Fruit fly (Drosophila melanogaster) whole organism, embryonic: Measurements from ENCODE around the gene CG13631.
A peak's percentile ranks its signal among the peaks of the same experiment; 100 is the strongest.

Source experiments
- Ada2b ChIP-seq: fragments of 200-800 bp; sonication (Bioruptor generic); IDR thresholded peaks from 2 replicates; pipeline ENCODE4 v1.3.6; 2022; ENCODE audit warnings: missing biosample characterization, missing genetic modification characterization
- Bteb2 ChIP-seq: fragments of 200-800 bp; sonication (Bioruptor generic); optimal IDR thresholded peaks from 2 replicates; lab custom pipeline; 2016; ENCODE audit warnings: missing biosample characterization, missing genetic modification characterization
- CG10267 ChIP-seq: fragments of 200-800 bp; sonication (Bioruptor generic); optimal IDR thresholded peaks from 2 replicates; lab custom pipeline; 2018; ENCODE audit warnings: missing biosample characterization, mild to moderate bottlenecking, missing genetic modification characterization, moderate library complexity
- CG10565 ChIP-seq: fragments of 200-800 bp; sonication (Bioruptor generic); optimal IDR thresholded peaks from 3 replicates; lab custom pipeline; 2016; ENCODE audit warnings: missing biosample characterization, mild to moderate bottlenecking, missing genetic modification characterization
- CG11093 ChIP-seq: fragments of 200-800 bp; sonication (Bioruptor generic); IDR thresholded peaks from 3 replicates; pipeline ENCODE4 v1.3.6; 2022; ENCODE audit warnings: missing biosample characterization, missing genetic modification characterization
- CG11695 ChIP-seq: fragments of 200-800 bp; sonication (Bioruptor generic); IDR thresholded peaks from 3 replicates; pipeline ENCODE4 v1.3.6; 2022; ENCODE audit warnings: missing biosample characterization, missing genetic modification characterization
- CG11696 ChIP-seq: fragments of 200-800 bp; sonication (Bioruptor generic); IDR thresholded peaks from 2 replicates; pipeline ENCODE4 v1.3.6; 2022; ENCODE audit warnings: missing biosample characterization, missing genetic modification characterization
- CG1647 ChIP-seq: fragments of 200-800 bp; sonication (Bioruptor generic); optimal IDR thresholded peaks from 3 replicates; lab custom pipeline; 2016; ENCODE audit warnings: missing biosample characterization, missing genetic modification characterization
- CG17186 ChIP-seq: fragments of 200-800 bp; sonication (Bioruptor generic); optimal IDR thresholded peaks from 3 replicates; lab custom pipeline; 2017; ENCODE audit warnings: missing biosample characterization, missing genetic modification reagents, missing genetic modification characterization
- CG34376 ChIP-seq: fragments of 200-800 bp; sonication (Bioruptor generic); optimal IDR thresholded peaks from 2 replicates; lab custom pipeline; 2018; ENCODE audit warnings: missing biosample characterization, mild to moderate bottlenecking, missing genetic modification characterization
- CG34422 ChIP-seq: fragments of 200-800 bp; sonication (Bioruptor generic); IDR thresholded peaks from 3 replicates; pipeline ENCODE4 v1.3.6; 2022; ENCODE audit warnings: missing biosample characterization, missing genetic modification characterization
- CG4360 ChIP-seq: fragments of 200-800 bp; sonication (Bioruptor generic); IDR thresholded peaks from 2 replicates; pipeline ENCODE4 v1.3.6; 2022; ENCODE audit warnings: missing biosample characterization, missing genetic modification characterization
- CG6854 ChIP-seq: fragments of 200-800 bp; sonication (Bioruptor generic); optimal IDR thresholded peaks from 3 replicates; lab custom pipeline; 2017; ENCODE audit warnings: missing biosample characterization, mild to moderate bottlenecking, missing genetic modification characterization
- CG7372 ChIP-seq: fragments of 200-800 bp; sonication (Bioruptor generic); IDR thresholded peaks from 2 replicates; pipeline ENCODE4 v1.3.6; 2022; ENCODE audit warnings: missing biosample characterization, missing genetic modification characterization
- CG7839 ChIP-seq: fragments of 200-800 bp; sonication (Bioruptor generic); optimal IDR thresholded peaks from 3 replicates; lab custom pipeline; 2018; ENCODE audit warnings: missing biosample characterization, mild to moderate bottlenecking, missing genetic modification characterization, moderate library complexity
- CG8944 ChIP-seq: fragments of 200-800 bp; sonication (Bioruptor generic); optimal IDR thresholded peaks from 3 replicates; lab custom pipeline; 2016; ENCODE audit warnings: missing biosample characterization, missing genetic modification characterization
- CG9437 ChIP-seq: fragments of 200-800 bp; sonication (Bioruptor generic); optimal IDR thresholded peaks from 2 replicates; lab custom pipeline; 2018; ENCODE audit warnings: missing biosample characterization, mild to moderate bottlenecking, missing genetic modification characterization
- CHES-1-like ChIP-seq: fragments of 200-800 bp; sonication (Bioruptor generic); optimal IDR thresholded peaks from 2 replicates; lab custom pipeline; 2016; ENCODE audit warnings: missing biosample characterization, missing genetic modification characterization
- CkIIα-i1 ChIP-seq: fragments of 200-800 bp; sonication (Bioruptor generic); IDR thresholded peaks from 2 replicates; pipeline ENCODE4 v1.3.6; 2022; ENCODE audit warnings: missing biosample characterization, missing genetic modification characterization
- Dbx ChIP-seq: fragments of 200-800 bp; sonication (Bioruptor generic); IDR thresholded peaks from 3 replicates; pipeline ENCODE4 v1.3.6; 2022; ENCODE audit warnings: missing biosample characterization, missing genetic modification characterization
- Dek ChIP-seq: fragments of 200-800 bp; sonication (Bioruptor generic); optimal IDR thresholded peaks from 3 replicates; lab custom pipeline; 2019; ENCODE audit warnings: missing biosample characterization, mild to moderate bottlenecking, missing genetic modification characterization, moderate library complexity
- H15 ChIP-seq: fragments of 200-800 bp; sonication (Bioruptor generic); IDR thresholded peaks from 3 replicates; pipeline ENCODE4 v1.3.6; 2022; ENCODE audit warnings: missing biosample characterization, missing genetic modification characterization
- HLH4C ChIP-seq: fragments of 200-800 bp; sonication (Bioruptor generic); IDR thresholded peaks from 3 replicates; pipeline ENCODE4 v1.3.6; 2022; ENCODE audit warnings: missing biosample characterization, missing genetic modification characterization; ENCODE audit not compliant: partially characterized antibody
- Hr51 ChIP-seq, 2 experiments: fragments of 200-800 bp; sonication (Bioruptor generic); optimal IDR thresholded peaks; 2 replicates in 1 of 2; 3 replicates in 1 of 2; lab custom pipeline; 2016 to 2018; ENCODE audit warnings: missing biosample characterization in 2 of 2, missing genetic modification characterization in 2 of 2, mild to moderate bottlenecking in 1 of 2, moderate library complexity in 1 of 2
- Hsf ChIP-seq: fragments of 200-800 bp; sonication (Bioruptor generic); optimal IDR thresholded peaks from 3 replicates; lab custom pipeline; 2016; ENCODE audit warnings: missing biosample characterization, missing genetic modification characterization
- Oli ChIP-seq: fragments of 200-800 bp; sonication (Bioruptor generic); optimal IDR thresholded peaks from 2 replicates; lab custom pipeline; 2018; ENCODE audit warnings: missing biosample characterization, mild to moderate bottlenecking, missing genetic modification characterization, moderate library complexity
- Sin3A ChIP-seq: fragments of >200 bp; optimal IDR thresholded peaks from 2 replicates; lab custom pipeline; 2018
- chinmo ChIP-seq: fragments of 200-800 bp; sonication (Bioruptor generic); IDR thresholded peaks from 4 replicates; pipeline ENCODE4 v1.3.6; 2022; ENCODE audit warnings: missing biosample characterization, missing genetic modification characterization; ENCODE audit not compliant: partially characterized antibody
- chm ChIP-seq: fragments of 200-800 bp; sonication (Bioruptor generic); IDR thresholded peaks from 2 replicates; pipeline ENCODE4 v1.3.6; 2022; ENCODE audit warnings: missing biosample characterization, missing genetic modification characterization
- crol ChIP-seq: fragments of 200-800 bp; sonication (Bioruptor generic); IDR thresholded peaks from 2 replicates; pipeline ENCODE4 v1.3.6; 2022; ENCODE audit warnings: missing biosample characterization, missing genetic modification characterization
- dan ChIP-seq: fragments of 200-800 bp; sonication (Bioruptor generic); IDR thresholded peaks from 2 replicates; pipeline ENCODE4 v1.3.6; 2022; ENCODE audit warnings: missing biosample characterization, missing genetic modification characterization
- dysf ChIP-seq: fragments of 200-800 bp; sonication (Bioruptor generic); IDR thresholded peaks from 3 replicates; pipeline ENCODE4 v1.3.6; 2022; ENCODE audit warnings: missing biosample characterization, missing genetic modification characterization
- exex ChIP-seq: fragments of 200-800 bp; sonication (Bioruptor generic); optimal IDR thresholded peaks from 4 replicates; lab custom pipeline; 2018; ENCODE audit warnings: missing biosample characterization, mild to moderate bottlenecking, missing genetic modification characterization, moderate library complexity
- ftz-f1 ChIP-seq: fragments of 200-800 bp; sonication (Bioruptor generic); optimal IDR thresholded peaks from 2 replicates; lab custom pipeline; 2016; ENCODE audit warnings: missing biosample characterization, missing genetic modification characterization
- gce ChIP-seq: fragments of 200-800 bp; sonication (Bioruptor generic); IDR thresholded peaks from 3 replicates; pipeline ENCODE4 v1.3.6; 2022; ENCODE audit warnings: missing biosample characterization, missing genetic modification characterization
- gfzf ChIP-seq: fragments of 200-800 bp; sonication (Bioruptor generic); optimal IDR thresholded peaks from 2 replicates; lab custom pipeline; 2016; ENCODE audit warnings: missing biosample characterization, mild to moderate bottlenecking, missing genetic modification characterization, moderate library complexity
- gsb-n ChIP-seq: fragments of 200-800 bp; sonication (Bioruptor generic); optimal IDR thresholded peaks from 3 replicates; lab custom pipeline; 2018; ENCODE audit warnings: missing biosample characterization, mild to moderate bottlenecking, missing genetic modification characterization
- gt ChIP-seq: fragments of 200-800 bp; sonication (Bioruptor generic); IDR thresholded peaks from 2 replicates; pipeline ENCODE4 v1.3.6; 2022; ENCODE audit warnings: missing biosample characterization, missing genetic modification characterization
- jumu ChIP-seq: fragments of 200-800 bp; sonication (Bioruptor generic); optimal IDR thresholded peaks from 3 replicates; lab custom pipeline; 2016; ENCODE audit warnings: missing biosample characterization, missing genetic modification characterization
- kni ChIP-seq: fragments of 200-800 bp; sonication (Bioruptor generic); optimal IDR thresholded peaks from 3 replicates; lab custom pipeline; 2017; ENCODE audit warnings: mild to moderate bottlenecking, missing biosample characterization, missing genetic modification reagents, missing genetic modification characterization
- lab ChIP-seq: fragments of 200-800 bp; sonication (Bioruptor generic); optimal IDR thresholded peaks from 3 replicates; lab custom pipeline; 2017; ENCODE audit warnings: missing biosample characterization, missing genetic modification characterization, mild to moderate bottlenecking, moderate library complexity, missing genetic modification reagents
- oc ChIP-seq: fragments of 200-800 bp; sonication (Bioruptor generic); optimal IDR thresholded peaks from 2 replicates; lab custom pipeline; 2018; ENCODE audit warnings: missing biosample characterization, mild to moderate bottlenecking, missing genetic modification characterization, moderate library complexity
- prd ChIP-seq, 3 experiments: fragments of >200 bp in 2 of 3; fragments of 200-800 bp in 1 of 3; sonication (Bioruptor generic) in 1 of 3; optimal IDR thresholded peaks in 2 of 3; IDR thresholded peaks in 1 of 3; 2 replicates in 2 of 3; 3 replicates in 1 of 3; pipeline versions ENCODE4 v1.3.6 to Lab custom; 2017 to 2022; ENCODE audit warnings: missing biosample characterization in 1 of 3, missing genetic modification characterization in 1 of 3
- psq ChIP-seq: fragments of 200-800 bp; sonication (Bioruptor generic); optimal IDR thresholded peaks from 2 replicates; lab custom pipeline; 2017; ENCODE audit warnings: missing biosample characterization, missing genetic modification characterization
- ro ChIP-seq: fragments of 200-800 bp; sonication (Bioruptor generic); IDR thresholded peaks from 2 replicates; pipeline ENCODE4 v1.3.6; 2022; ENCODE audit warnings: missing biosample characterization, missing genetic modification characterization
- slou ChIP-seq: fragments of 200-800 bp; sonication (Bioruptor generic); optimal IDR thresholded peaks from 3 replicates; lab custom pipeline; 2016; ENCODE audit warnings: missing biosample characterization, missing genetic modification characterization
- sqz ChIP-seq: fragments of 200-800 bp; sonication (Bioruptor generic); optimal IDR thresholded peaks from 3 replicates; lab custom pipeline; 2018; ENCODE audit warnings: missing biosample characterization, mild to moderate bottlenecking, missing genetic modification characterization

The CG13631 gene

DNA sequence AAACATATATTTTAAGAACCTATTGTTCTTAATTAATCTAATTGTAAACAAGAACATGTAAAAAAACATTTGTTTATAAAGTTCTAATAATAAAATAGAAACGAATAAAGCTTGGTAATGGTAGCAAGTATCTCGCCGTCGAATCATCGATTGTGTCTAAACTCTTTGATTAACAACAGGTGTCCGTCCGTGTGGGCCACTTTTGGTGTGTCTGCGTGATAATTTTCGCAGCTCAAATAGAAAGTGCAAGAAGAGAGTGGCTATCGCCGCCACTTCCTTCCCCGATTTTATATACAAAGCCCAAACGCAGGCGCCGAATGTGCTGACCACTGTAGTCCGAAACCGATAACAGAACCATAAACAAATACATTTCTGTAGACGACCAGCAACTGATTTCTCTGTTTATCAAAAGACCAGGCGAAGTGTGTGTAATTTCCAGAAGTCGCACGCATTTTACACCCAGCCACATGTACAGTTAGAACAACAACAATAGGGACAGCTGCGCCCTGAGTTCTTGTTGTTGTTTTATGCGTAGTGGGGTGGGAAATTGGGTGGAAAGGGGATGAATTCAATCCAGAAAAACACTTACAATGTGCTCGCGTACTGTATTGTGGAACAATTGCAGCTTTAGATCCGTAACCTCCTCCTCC, 44.0 kb downstream of the CG13631 start (continued):
- no peak for TF ChIP-seq oc
- TF ChIP-seq chm (GFP tag; lab: Robert Waterston, UW) = 0 out of 2 replicates have a peak, but pooled peaks have one; percentile 20
- peak; percentile 15; the same call in 1 of the 3 replicates for TF ChIP-seq CG34422 (GFP tag; lab: Robert Waterston, UW)
- TF ChIP-seq Dbx (GFP tag; lab: Robert Waterston, UW) = no peak
- no peak for TF ChIP-seq CG34376

- TF ChIP-seq CG7839 (tag; lab: Kevin White, UChicago) (peak; percentile 74), Sin3A (lab: Kevin White, UChicago) (peak; percentile 43), Hr51 (GFP tag; optimal IDR thresholded peaks at IDR 0.05; lab: Kevin White, UChicago) (peak; percentile 64 to 75), gt (GFP tag; lab: Robert Waterston, UW) (no peak), crol (GFP tag; lab: Robert Waterston, UW) (no peak), dan (GFP tag; lab: Robert Waterston, UW) (no peak), CG11696 (GFP tag; lab: Robert Waterston, UW) (no peak), CG8944 (peak; percentile 67), Bteb2 (GFP tag; lab: Kevin White, UChicago) (peak; percentile 86), CkIIα-i1 (GFP tag; lab: Robert Waterston, UW) (no peak), CG6854 (GFP tag; lab: Kevin White, UChicago) (no peak), Oli (tag; lab: Kevin White, UChicago) (peak; percentile 50), Hsf (GFP tag; lab: Kevin White, UChicago) (peak; percentile 84), CG11695 (no peak), ro (0 out of 2 replicates have a peak, but pooled peaks have one; percentile 39), exex (tag; lab: Kevin White, UChicago) (no peak), gfzf (GFP tag; lab: Kevin White, UChicago) (peak; percentile 35), prd (optimal IDR thresholded peaks at IDR 0.05; lab: Kevin White, UChicago) (no peak), prd (GFP tag; IDR thresholded peaks at IDR 0.05; lab: Robert Waterston, UW) (peak; percentile 84), CG1647 (GFP tag; lab: Kevin White, UChicago) (peak; percentile 64), CG4360 (GFP tag; lab: Robert Waterston, UW) (no peak), gce (no peak), CHES-1-like (GFP tag; lab: Kevin White, UChicago) (peak; percentile 80), CG17186 (GFP tag; lab: Kevin White, UChicago) (peak; percentile 19), CG9437 (GFP tag; lab: Kevin White, UChicago) (peak; percentile 95), CG11093 (peak; percentile 44; the same call in 1 of the 3 replicates), lab (GFP tag; lab: Kevin White, UChicago) (peak; percentile 71), CG10565 (no peak), dysf (peak; percentile 66), oc (no peak), HLH4C (peak; percentile 71; the same call in 2 of the 3 replicates), Dek (tag; lab: Kevin White, UChicago) (peak; percentile 62), H15 (GFP tag; lab: Robert Waterston, UW) (peak; percentile 66; the same call in 2 of the 3 replicates), sqz (GFP tag; lab: Kevin White, UChicago) (no peak), CG7372 (GFP tag; lab: Robert Waterston, UW) (peak; percentile 72; the same call in 1 of the 2 replicates), jumu (GFP tag; lab: Kevin White, UChicago) (peak; percentile 33), kni (GFP tag; lab: Kevin White, UChicago) (peak; percentile 2), psq (GFP tag; lab: Kevin White, UChicago) (peak; percentile 57), gsb-n (tag; lab: Kevin White, UChicago) (peak; percentile 43), CG10267 (peak; percentile 80), ftz-f1 (GFP tag; lab: Kevin White, UChicago) (peak; percentile 14), chinmo (no peak), slou (GFP tag; lab: Kevin White, UChicago) (peak; percentile 48), Ada2b (GFP tag; lab: Robert Waterston, UW) (peak; percentile 63; the same call in 1 of the 2 replicates)
These were observed 44.6 kb downstream of the CG13631 start, which contains the start of the genes lili and CG34150 for dm6 chr3R:24813637-24814301. lili (minus strand) TSS chr3R:24814012. CG34150 (plus strand) TSS chr3R:24814262.
